Fruit fly (Drosophila melanogaster): Measurements from ENCODE around the gene CG9926.

DNA sequence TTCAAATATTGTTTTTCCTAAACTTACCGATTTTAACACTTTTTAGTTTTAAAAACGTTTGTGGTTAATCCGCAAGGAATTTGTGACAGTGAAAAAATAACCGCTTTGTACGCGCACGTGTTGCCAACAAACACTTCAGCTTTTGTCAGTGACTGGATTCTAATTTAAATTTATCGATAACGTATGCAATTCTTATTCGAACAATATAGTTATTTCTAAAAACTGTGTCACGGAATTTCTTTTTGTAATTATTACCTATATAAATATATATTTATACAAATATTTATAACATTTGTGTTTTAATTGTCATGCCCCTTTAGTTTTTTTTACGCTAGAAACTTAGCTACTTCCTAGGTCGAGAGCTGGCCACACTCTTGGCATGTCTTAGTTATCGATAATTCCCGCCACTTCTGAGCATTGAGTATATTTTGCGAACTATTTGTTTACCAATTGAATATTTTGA, 13.6 kb upstream of the CG9926 start, which contains the start of gene Orc2:
- TF ChIP-seq CG10348 (GFP tag; IDR thresholded peaks at IDR 0.05) (no peak), rn (GFP tag; IDR thresholded peaks at IDR 0.05) (no peak), EcR (GFP tag; optimal IDR thresholded peaks at IDR 0.05) (no peak), CG32121 (GFP tag; IDR thresholded peaks at IDR 0.05) (no peak), CG8301 (tag; optimal IDR thresholded peaks at IDR 0.05) (no peak), CG14655 (GFP tag; optimal IDR thresholded peaks at IDR 0.05) (no peak), CG34367 (tag; optimal IDR thresholded peaks at IDR 0.05) (no peak)
